Worm (Caenorhabditis elegans) whole organism, L3 larva: ENCODE results near the gene math-4.

Experiments
- elt-3 ChIP-seq, 3 experiments: fragments of 150-350 bp in 1 of 3; sonication (generic microtip) in 2 of 3; optimal IDR thresholded peaks; 2 replicates in 2 of 3; 4 replicates in 1 of 3; lab custom pipeline; 2014 to 2017; ENCODE audit warnings: missing biosample characterization in 3 of 3, missing genetic modification characterization in 3 of 3
- fos-1 ChIP-seq: fragments of 150-350 bp; optimal IDR thresholded peaks from 2 replicates; lab custom pipeline; 2014; ENCODE audit warnings: missing biosample characterization, missing genetic modification characterization
- lin-15B ChIP-seq: fragments of 150-350 bp; optimal IDR thresholded peaks from 2 replicates; lab custom pipeline; 2014; ENCODE audit warnings: missing biosample characterization, missing genetic modification characterization
- nhr-237 ChIP-seq: fragments of 150-350 bp; optimal IDR thresholded peaks from 2 replicates; lab custom pipeline; 2014; ENCODE audit warnings: missing biosample characterization, missing genetic modification characterization
- sea-2 ChIP-seq: fragments of 150-350 bp; sonication (generic microtip); optimal IDR thresholded peaks from 4 replicates; lab custom pipeline; 2014; ENCODE audit warnings: missing biosample characterization, missing genetic modification reagents, missing genetic modification characterization

DNA sequence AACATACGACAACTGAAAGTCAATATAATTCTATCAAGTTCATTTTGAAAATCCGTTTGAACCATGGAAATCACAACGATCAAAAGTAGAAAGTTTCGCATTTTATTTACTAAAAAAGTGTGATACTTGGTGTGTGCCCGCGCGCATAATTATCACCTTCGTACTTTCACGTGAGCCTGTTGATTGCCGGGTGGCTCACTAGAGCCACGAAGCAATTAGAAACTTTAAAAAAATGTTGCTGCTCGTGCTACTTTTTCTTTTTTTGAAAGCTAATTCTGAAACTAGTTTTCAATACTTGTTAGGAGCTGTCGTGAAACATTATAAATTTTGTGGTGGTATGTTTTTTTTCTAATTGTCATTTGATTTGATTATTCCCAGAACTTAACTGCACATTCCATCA is 43.5 kb downstream of the math-4 start, which contains the start of the genes irld-9 and irld-33:
- TF ChIP-seq lin-15B (tag; lab: Kevin White, UChicago) = no peak
- TF ChIP-seq fos-1 (tag; lab: Kevin White, UChicago) = no peak
- TF ChIP-seq sea-2 (GFP tag; lab: Kevin White, UChicago) = no peak
- no peak for TF ChIP-seq nhr-237 (tag; lab: Kevin White, UChicago)
- TF ChIP-seq elt-3 (tag; optimal IDR thresholded peaks at IDR 0.05; lab: Kevin White, UChicago) = no peak
